Worm (Caenorhabditis elegans) whole organism, L1 larva: ENCODE results near the gene duxl-1.

Source experiments
- Y116A8C.19 ChIP-seq: sonication (generic microtip); optimal IDR thresholded peaks from 2 replicates; lab custom pipeline; 2016; ENCODE audit warnings: missing compliant biosample characterization, missing genetic modification characterization, borderline replicate concordance
- ama-1 ChIP-seq: fragments of 150-350 bp; optimal IDR thresholded peaks from 2 replicates; lab custom pipeline; 2014
- egl-27 ChIP-seq, 2 experiments: fragments of 150-350 bp in 1 of 2; sonication (generic microtip); optimal IDR thresholded peaks; 3 replicates each; lab custom pipeline; 2017 to 2018; ENCODE audit warnings: missing biosample characterization in 2 of 2, missing genetic modification characterization in 2 of 2, missing genetic modification reagents in 2 of 2
- lin-39 ChIP-seq: fragments of 150-350 bp; optimal IDR thresholded peaks from 2 replicates; lab custom pipeline; 2014; ENCODE audit warnings: missing biosample characterization, missing genetic modification reagents, missing genetic modification characterization
- mdl-1 ChIP-seq, 2 experiments: fragments of 150-350 bp; optimal IDR thresholded peaks; 2 replicates each; lab custom pipeline; 2014 to 2017; ENCODE audit warnings: missing biosample characterization in 2 of 2, missing genetic modification characterization in 2 of 2, inconsistent platforms in 1 of 2
- nhr-47 ChIP-seq: sonication (generic microtip); optimal IDR thresholded peaks from 2 replicates; lab custom pipeline; 2016; ENCODE audit warnings: mild to moderate bottlenecking, missing genetic modification characterization, moderate library complexity, missing compliant biosample characterization
- nhr-76 ChIP-seq: sonication (generic microtip); optimal IDR thresholded peaks from 2 replicates; lab custom pipeline; 2017; ENCODE audit warnings: missing biosample characterization, missing genetic modification characterization
- nhr-77 ChIP-seq: fragments of 150-350 bp; optimal IDR thresholded peaks from 2 replicates; lab custom pipeline; 2014; ENCODE audit warnings: missing biosample characterization, missing genetic modification characterization
- skn-1 ChIP-seq: fragments of 150-350 bp; optimal IDR thresholded peaks from 2 replicates; lab custom pipeline; 2014; ENCODE audit warnings: missing biosample characterization, missing genetic modification characterization
- snpc-4 ChIP-seq: fragments of 150-350 bp; optimal IDR thresholded peaks from 2 replicates; lab custom pipeline; 2014; ENCODE audit warnings: missing biosample characterization, missing genetic modification characterization
- unc-62 ChIP-seq: fragments of 150-350 bp; optimal IDR thresholded peaks from 2 replicates; lab custom pipeline; 2014; ENCODE audit warnings: missing biosample characterization, missing genetic modification reagents, missing genetic modification characterization

DNA sequence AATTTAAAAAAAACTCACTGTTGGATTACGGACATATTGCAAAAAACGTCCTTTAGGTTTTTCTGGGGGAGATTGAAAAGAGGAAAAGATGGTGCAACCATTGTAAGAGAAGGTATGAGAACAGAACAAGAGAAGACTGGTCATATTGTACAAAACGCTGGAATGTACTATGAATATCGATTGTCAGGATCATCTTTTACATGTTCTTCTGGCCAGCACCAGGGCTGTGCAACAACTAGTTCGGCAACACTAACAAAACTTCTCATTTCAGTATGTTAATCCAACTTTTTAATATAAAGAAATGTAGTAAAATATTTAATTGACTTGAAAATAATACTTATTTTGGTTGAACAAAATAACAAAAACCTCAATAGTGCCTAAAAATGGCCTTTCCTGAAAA, 39.9 kb downstream of the duxl-1 start, which contains the start of gene fbxb-47:
- no peak for TF ChIP-seq lin-39 (tag; lab: Kevin White, UChicago)
- TF ChIP-seq mdl-1 (tag; optimal IDR thresholded peaks at IDR 0.05; lab: Kevin White, UChicago), result no peak
- no peak for TF ChIP-seq egl-27 (tag; optimal IDR thresholded peaks at IDR 0.05; lab: Kevin White, UChicago)
- TF ChIP-seq nhr-76, result no peak
- no peak for TF ChIP-seq nhr-47
- TF ChIP-seq snpc-4, result no peak
- TF ChIP-seq unc-62 (GFP tag; lab: Kevin White, UChicago), result no peak
- no peak for TF ChIP-seq nhr-77 (tag; lab: Kevin White, UChicago)
- no peak for TF ChIP-seq ama-1 (lab: Kevin White, UChicago)
- no peak for TF ChIP-seq Y116A8C.19
- no peak for TF ChIP-seq skn-1 (tag; lab: Kevin White, UChicago)
